Worm (Caenorhabditis elegans) whole organism, L1 larva: ENCODE results near the gene F58H1.2.

ENCODE experiments used
- ama-1 ChIP-seq: fragments of 150-350 bp; optimal IDR thresholded peaks from 2 replicates; lab custom pipeline; 2014
- efl-1 ChIP-seq, 4 experiments: fragments of 150-350 bp; optimal IDR thresholded peaks in 3 of 4; peaks in 1 of 4; 1 replicate in 1 of 4; 2 replicates in 3 of 4; lab custom pipeline; 2014; ENCODE audit warnings: missing biosample characterization in 2 of 4, missing genetic modification characterization in 2 of 4, missing genetic modification reagents in 2 of 4
- elt-3 ChIP-seq, 6 experiments: fragments of 150-350 bp in 1 of 6; sonication (generic microtip); optimal IDR thresholded peaks; 2 replicates each; lab custom pipeline; 2017 to 2018; ENCODE audit warnings: missing biosample characterization in 6 of 6, missing genetic modification characterization in 6 of 6, inconsistent platforms in 1 of 6
- grh-1 ChIP-seq: fragments of 200-800 bp; sonication (Bioruptor generic); IDR thresholded peaks from 2 replicates; pipeline ENCODE4 v1.3.6; 2022; ENCODE audit warnings: missing genetic modification reagents, missing genetic modification characterization, missing compliant biosample characterization
- lin-14 ChIP-seq: fragments of 200-800 bp; sonication (Bioruptor generic); optimal IDR thresholded peaks from 2 replicates; lab custom pipeline; 2018; ENCODE audit warnings: mild to moderate bottlenecking, missing genetic modification characterization, moderate library complexity, missing compliant biosample characterization
- lin-35 ChIP-seq, 2 experiments: fragments of 150-350 bp; optimal IDR thresholded peaks; 2 replicates each; lab custom pipeline; 2014; ENCODE audit warnings: missing biosample characterization in 2 of 2, missing genetic modification characterization in 2 of 2, missing genetic modification reagents in 2 of 2
- lsy-2 ChIP-seq, 2 experiments: fragments of 150-350 bp; optimal IDR thresholded peaks; 2 replicates each; lab custom pipeline; 2014; ENCODE audit warnings: missing biosample characterization in 2 of 2, missing genetic modification characterization in 2 of 2
- nhr-90 ChIP-seq: sonication (generic microtip); optimal IDR thresholded peaks from 2 replicates; lab custom pipeline; 2016; ENCODE audit warnings: mild to moderate bottlenecking, missing genetic modification characterization, missing compliant biosample characterization; ENCODE audit not compliant: poor library complexity
- tlp-1 ChIP-seq: fragments of 150-350 bp; optimal IDR thresholded peaks from 2 replicates; lab custom pipeline; 2014; ENCODE audit warnings: missing biosample characterization, missing genetic modification characterization

F58H1.2 gene

DNA sequence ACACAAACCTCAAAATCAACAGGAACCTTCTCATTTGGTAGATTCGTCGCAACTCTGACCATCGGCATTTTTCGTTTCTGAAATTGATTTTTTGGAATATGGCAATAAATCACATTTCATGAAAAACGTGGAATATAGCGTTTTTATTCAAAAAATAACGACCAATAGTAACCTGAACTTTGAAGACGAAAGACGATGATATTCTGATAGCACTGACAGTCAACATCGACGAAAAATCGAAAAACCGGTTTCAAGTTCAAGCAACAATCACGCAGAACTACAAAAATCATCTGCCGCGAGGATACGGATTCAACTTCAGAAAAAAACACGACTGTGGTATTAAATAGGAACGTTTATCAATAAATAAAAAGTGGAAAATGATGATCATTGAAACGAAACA lies 49.3 kb downstream of the F58H1.2 start, which contains the start of gene mif-2:
Gene mif-2, minus strand, starts transcription at position 281 of the 400 bp plus-strand sequence.
- TF ChIP-seq grh-1 (0 out of 2 replicates have a peak, but pooled peaks have one; percentile 20), lin-14 (GFP tag; lab: Kevin White, UChicago) (peak; percentile 20), elt-3 (tag; optimal IDR thresholded peaks at IDR 0.05; lab: Kevin White, UChicago) (peak in 1 of 6 experiments; percentile 63), lsy-2 (tag; optimal IDR thresholded peaks at IDR 0.05; lab: Kevin White, UChicago) (no peak), ama-1 (lab: Kevin White, UChicago) (peak; percentile 62), tlp-1 (tag; lab: Kevin White, UChicago) (no peak), nhr-90 (peak; percentile 9), lin-35 (GFP tag; optimal IDR thresholded peaks at IDR 0.05; lab: Kevin White, UChicago) (peak in 1 of 2 experiments; percentile 21), efl-1 (optimal IDR thresholded peaks at IDR 0.05; lab: Kevin White, UChicago) (peak in 1 of 2 experiments; percentile 6), efl-1 (GFP tag; optimal IDR thresholded peaks at IDR 0.05 in 1 of 2; lab: Kevin White, UChicago) (peak in 1 of 2 experiments; percentile 6)
